Worm (Caenorhabditis elegans) whole organism, young adult: ENCODE results near the gene cox-6A.

ENCODE experiments used
- B0336.3 ChIP-seq: fragments of 200-800 bp; sonication (Bioruptor generic); IDR thresholded peaks from 2 replicates; pipeline ENCODE4 v1.3.6; 2022; ENCODE audit warnings: missing genetic modification characterization, missing compliant biosample characterization
- C06A6.2 ChIP-seq: fragments of 200-800 bp; sonication (Bioruptor generic); conservative IDR thresholded peaks from 2 replicates; pipeline ENCODE4 v1.3.6; 2022; ENCODE audit warnings: missing genetic modification characterization, missing compliant biosample characterization
- F22D6.2 ChIP-seq: sonication (generic microtip); optimal IDR thresholded peaks from 2 replicates; lab custom pipeline; 2016; ENCODE audit warnings: mild to moderate bottlenecking, missing genetic modification characterization, missing compliant biosample characterization
- F23B12.7 ChIP-seq: sonication (generic microtip); optimal IDR thresholded peaks from 2 replicates; lab custom pipeline; 2017; ENCODE audit warnings: missing genetic modification characterization, mild to moderate bottlenecking, missing compliant biosample characterization, antibody characterized with exemption, moderate library complexity; ENCODE audit not compliant: insufficient read depth
- F37B4.10 ChIP-seq: fragments of 200-800 bp; sonication (Bioruptor generic); IDR thresholded peaks from 2 replicates; pipeline ENCODE4 v1.3.6; 2022; ENCODE audit warnings: missing genetic modification characterization, missing compliant biosample characterization
- F39B2.1 ChIP-seq: fragments of 200-800 bp; sonication (Bioruptor generic); IDR thresholded peaks from 2 replicates; pipeline ENCODE4 v1.3.6; 2022; ENCODE audit warnings: missing genetic modification reagents, missing genetic modification characterization, missing compliant biosample characterization
- F57A8.1 ChIP-seq: fragments of 200-800 bp; sonication (Bioruptor generic); optimal IDR thresholded peaks from 2 replicates; lab custom pipeline; 2018; ENCODE audit warnings: mild to moderate bottlenecking, missing genetic modification characterization, moderate library complexity, missing compliant biosample characterization
- T07F8.4 ChIP-seq: sonication (generic microtip); optimal IDR thresholded peaks from 2 replicates; lab custom pipeline; 2016; ENCODE audit warnings: mild to moderate bottlenecking, missing genetic modification characterization, moderate library complexity, missing compliant biosample characterization
- T26A5.8 ChIP-seq: sonication (generic microtip); optimal IDR thresholded peaks from 2 replicates; lab custom pipeline; 2016; ENCODE audit warnings: missing genetic modification characterization, missing compliant biosample characterization
- Y53F4B.3 ChIP-seq: fragments of 200-800 bp; sonication (Bioruptor generic); IDR thresholded peaks from 2 replicates; pipeline ENCODE4 v1.3.6; 2022; ENCODE audit warnings: missing genetic modification reagents, missing genetic modification characterization, missing compliant biosample characterization
- aptf-2 ChIP-seq: fragments of 200-800 bp; sonication (Bioruptor generic); conservative IDR thresholded peaks from 2 replicates; pipeline ENCODE4 v1.3.6; 2022; ENCODE audit warnings: missing genetic modification reagents, missing genetic modification characterization, missing compliant biosample characterization
- ccch-3 ChIP-seq: fragments of 200-800 bp; sonication (Bioruptor generic); optimal IDR thresholded peaks from 2 replicates; lab custom pipeline; 2018; ENCODE audit warnings: mild to moderate bottlenecking, missing genetic modification characterization, missing compliant biosample characterization
- ceh-27 ChIP-seq: fragments of 200-800 bp; sonication (Bioruptor generic); optimal IDR thresholded peaks from 2 replicates; lab custom pipeline; 2018; ENCODE audit warnings: mild to moderate bottlenecking, missing genetic modification characterization, moderate library complexity, missing compliant biosample characterization
- ceh-40 ChIP-seq: fragments of 200-800 bp; sonication (Bioruptor generic); IDR thresholded peaks from 2 replicates; pipeline ENCODE4 v1.3.6; 2022; ENCODE audit warnings: missing genetic modification characterization, missing compliant biosample characterization
- ceh-79 ChIP-seq: sonication (generic microtip); optimal IDR thresholded peaks from 2 replicates; lab custom pipeline; 2017; ENCODE audit warnings: mild to moderate bottlenecking, missing genetic modification characterization, missing compliant biosample characterization
- ceh-91 ChIP-seq: fragments of 200-800 bp; sonication (Bioruptor generic); IDR thresholded peaks from 2 replicates; pipeline ENCODE4 v1.3.6; 2022; ENCODE audit warnings: missing genetic modification reagents, missing genetic modification characterization, missing compliant biosample characterization
- die-1 ChIP-seq: sonication (generic microtip); optimal IDR thresholded peaks from 2 replicates; lab custom pipeline; 2016; ENCODE audit warnings: missing genotype, mild to moderate bottlenecking, missing genetic modification characterization, missing compliant biosample characterization
- egl-18 ChIP-seq: fragments of 200-800 bp; sonication (Bioruptor generic); IDR thresholded peaks from 2 replicates; pipeline ENCODE4 v1.3.6; 2022; ENCODE audit warnings: missing genetic modification reagents, missing genetic modification characterization, missing compliant biosample characterization
- egrh-3 ChIP-seq: fragments of 200-800 bp; sonication (Bioruptor generic); IDR thresholded peaks from 2 replicates; pipeline ENCODE4 v1.3.6; 2022; ENCODE audit warnings: missing genetic modification reagents, missing genetic modification characterization, missing compliant biosample characterization
- ets-4 ChIP-seq: fragments of 200-800 bp; sonication (Bioruptor generic); optimal IDR thresholded peaks from 2 replicates; lab custom pipeline; 2018; ENCODE audit warnings: mild to moderate bottlenecking, missing genetic modification characterization, missing compliant biosample characterization
- hlh-26 ChIP-seq: fragments of 200-800 bp; sonication (Bioruptor generic); conservative IDR thresholded peaks from 2 replicates; pipeline ENCODE4 v1.3.6; 2022; ENCODE audit warnings: missing genetic modification reagents, missing genetic modification characterization, missing compliant biosample characterization
- hmg-20 ChIP-seq: fragments of 200-800 bp; sonication (Bioruptor generic); IDR thresholded peaks from 2 replicates; pipeline ENCODE4 v1.3.6; 2022; ENCODE audit warnings: missing genetic modification reagents, missing genetic modification characterization, missing compliant biosample characterization
- hrde-1 ChIP-seq: sonication (generic microtip); optimal IDR thresholded peaks from 2 replicates; lab custom pipeline; 2016; ENCODE audit warnings: missing genetic modification characterization, mild to moderate bottlenecking, missing compliant biosample characterization, moderate library complexity, missing genotype, missing genetic modification reagents, borderline replicate concordance
- lin-26 ChIP-seq: fragments of 200-800 bp; sonication (Bioruptor generic); IDR thresholded peaks from 2 replicates; pipeline ENCODE4 v1.3.6; 2022; ENCODE audit warnings: missing genetic modification reagents, missing genetic modification characterization, missing compliant biosample characterization
- lin-40 ChIP-seq: sonication (generic microtip); optimal IDR thresholded peaks from 2 replicates; lab custom pipeline; 2016; ENCODE audit warnings: missing genetic modification characterization, mild to moderate bottlenecking, missing compliant biosample characterization, missing genotype, missing genetic modification reagents
- lin-54 ChIP-seq: fragments of 200-800 bp; sonication (Bioruptor generic); optimal IDR thresholded peaks from 2 replicates; lab custom pipeline; 2018; ENCODE audit warnings: mild to moderate bottlenecking, missing genetic modification characterization, missing compliant biosample characterization
- mcd-1 ChIP-seq: fragments of 200-800 bp; sonication (Bioruptor generic); IDR thresholded peaks from 2 replicates; pipeline ENCODE4 v1.3.6; 2022; ENCODE audit warnings: missing genetic modification reagents, missing genetic modification characterization, missing compliant biosample characterization
- nfya-1 ChIP-seq: sonication (generic microtip); optimal IDR thresholded peaks from 2 replicates; lab custom pipeline; 2017; ENCODE audit warnings: antibody characterized with exemption, missing compliant biosample characterization, missing genetic modification characterization, borderline replicate concordance; ENCODE audit not compliant: insufficient read depth
- nfya-2 ChIP-seq: fragments of 200-800 bp; sonication (Bioruptor generic); IDR thresholded peaks from 2 replicates; pipeline ENCODE4 v1.3.6; 2022; ENCODE audit warnings: missing genetic modification reagents, missing genetic modification characterization, missing compliant biosample characterization
- nhr-80 ChIP-seq: sonication (generic microtip); optimal IDR thresholded peaks from 2 replicates; lab custom pipeline; 2016; ENCODE audit warnings: missing genetic modification characterization, missing compliant biosample characterization
- rec-8 ChIP-seq, 2 experiments: sonication (generic microtip); optimal IDR thresholded peaks; 2 replicates each; lab custom pipeline; 2016; ENCODE audit warnings: mild to moderate bottlenecking in 2 of 2, missing genetic modification characterization in 2 of 2, missing genetic modification reagents in 2 of 2, missing genotype in 2 of 2, missing biosample characterization in 1 of 2, missing compliant biosample characterization in 1 of 2, moderate library complexity in 1 of 2
- snpc-1.1 ChIP-seq: sonication (generic microtip); optimal IDR thresholded peaks from 2 replicates; lab custom pipeline; 2017; ENCODE audit warnings: missing genetic modification characterization, mild to moderate bottlenecking, missing compliant biosample characterization, antibody characterized with exemption, moderate library complexity, missing genotype, missing genetic modification reagents; ENCODE audit not compliant: insufficient read depth
- snpc-1.3 ChIP-seq: sonication (generic microtip); optimal IDR thresholded peaks from 2 replicates; lab custom pipeline; 2017; ENCODE audit warnings: missing genetic modification characterization, mild to moderate bottlenecking, missing compliant biosample characterization, antibody characterized with exemption, moderate library complexity, missing genotype, missing genetic modification reagents; ENCODE audit not compliant: insufficient read depth
- snpc-4 ChIP-seq, 5 experiments: fragments of 150-350 bp in 1 of 5; sonication (generic microtip) in 4 of 5; optimal IDR thresholded peaks; 2 replicates each; lab custom pipeline; 2014 to 2018; ENCODE audit warnings: missing genetic modification characterization in 5 of 5, missing biosample characterization in 3 of 5, antibody characterized with exemption in 2 of 5, mild to moderate bottlenecking in 2 of 5, missing compliant biosample characterization in 2 of 5, missing genotype in 2 of 5, moderate library complexity in 2 of 5, missing genetic modification reagents in 1 of 5
- sptf-2 ChIP-seq: fragments of 200-800 bp; sonication (Bioruptor generic); optimal IDR thresholded peaks from 2 replicates; lab custom pipeline; 2018; ENCODE audit warnings: mild to moderate bottlenecking, missing genetic modification characterization, missing compliant biosample characterization
- tbp1 ChIP-seq: fragments of 200-800 bp; sonication (Bioruptor generic); optimal IDR thresholded peaks from 2 replicates; lab custom pipeline; 2018; ENCODE audit warnings: mild to moderate bottlenecking, missing genetic modification characterization, missing compliant biosample characterization
- xnd-1 ChIP-seq: sonication (generic microtip); optimal IDR thresholded peaks from 2 replicates; lab custom pipeline; 2016; ENCODE audit warnings: missing genotype, missing genetic modification reagents, missing genetic modification characterization, missing compliant biosample characterization
- ztf-22 ChIP-seq: fragments of 200-800 bp; sonication (Bioruptor generic); optimal IDR thresholded peaks from 2 replicates; lab custom pipeline; 2018; ENCODE audit warnings: mild to moderate bottlenecking, missing genetic modification characterization, moderate library complexity, missing compliant biosample characterization
- ztf-25 ChIP-seq: fragments of 200-800 bp; sonication (Bioruptor generic); IDR thresholded peaks from 2 replicates; pipeline ENCODE4 v1.3.6; 2022; ENCODE audit warnings: missing genetic modification reagents, missing genetic modification characterization, missing compliant biosample characterization
- ztf-3 ChIP-seq: fragments of 200-800 bp; sonication (Bioruptor generic); optimal IDR thresholded peaks from 2 replicates; lab custom pipeline; 2018; ENCODE audit warnings: mild to moderate bottlenecking, missing genetic modification characterization, missing compliant biosample characterization
- ztf-6 ChIP-seq: fragments of 200-800 bp; sonication (Bioruptor generic); IDR thresholded peaks from 2 replicates; pipeline ENCODE4 v1.3.6; 2022; ENCODE audit warnings: missing genetic modification reagents, missing genetic modification characterization, missing compliant biosample characterization

The cox-6A gene

ce11 chrIII:5108746-5109145 is 27.2 kb downstream of the cox-6A start (continued):
- TF ChIP-seq F23B12.7 (tag; lab: Kevin White, UChicago), result peak; percentile 5
- TF ChIP-seq snpc-1.3 (tag; lab: Kevin White, UChicago), result no peak
- TF ChIP-seq mcd-1, result peak; percentile 45
- no peak for TF ChIP-seq ccch-3 (GFP tag; lab: Kevin White, UChicago)
- TF ChIP-seq ceh-91, result no peak
- TF ChIP-seq lin-40, result no peak
- no peak for TF ChIP-seq ceh-27 (GFP tag; lab: Kevin White, UChicago)
- no peak for TF ChIP-seq ztf-3 (GFP tag; lab: Kevin White, UChicago)
- TF ChIP-seq ztf-25, result no peak

- TF ChIP-seq nfya-1 (tag; lab: Kevin White, UChicago) (no peak), sptf-2 (GFP tag; lab: Kevin White, UChicago) (no peak), xnd-1 (tag; lab: Kevin White, UChicago) (no peak), ceh-91 (no peak), hlh-26 (GFP tag; lab: Robert Waterston, UW) (no peak), F22D6.2 (tag; lab: Kevin White, UChicago) (no peak), ztf-6 (GFP tag; lab: Robert Waterston, UW) (no peak), lin-54 (no peak), F57A8.1 (GFP tag; lab: Kevin White, UChicago) (no peak), snpc-1.3 (tag; lab: Kevin White, UChicago) (no peak)
These were observed 27.9 kb downstream of the cox-6A start, which contains the start of gene sax-2 for ce11 chrIII:5109401-5109800. Gene sax-2, plus strand, starts transcription at chrIII:5109701.

ce11 chrIII:5112399-5112798 is 30.9 kb downstream of the cox-6A start:
- no peak for TF ChIP-seq egrh-3 (GFP tag; lab: Robert Waterston, UW)
- no peak for TF ChIP-seq F37B4.10 (GFP tag; lab: Robert Waterston, UW)
- no peak for TF ChIP-seq die-1 (tag; lab: Kevin White, UChicago)
- no peak for TF ChIP-seq mcd-1
- no peak for TF ChIP-seq hmg-20 (GFP tag; lab: Robert Waterston, UW)
- TF ChIP-seq ceh-27 (GFP tag; lab: Kevin White, UChicago), result no peak
- TF ChIP-seq Y53F4B.3 (GFP tag; lab: Robert Waterston, UW), result no peak
- no peak for TF ChIP-seq snpc-1.1 (tag; lab: Kevin White, UChicago)
- TF ChIP-seq tbp1 (GFP tag; lab: Kevin White, UChicago), result no peak

ce11 chrIII:5112998-5113397 is 31.5 kb downstream of the cox-6A start:
- TF ChIP-seq nhr-80 (peak; percentile 23), F39B2.1 (GFP tag; lab: Robert Waterston, UW) (no peak), T26A5.8 (tag; lab: Kevin White, UChicago) (no peak), ztf-6 (GFP tag; lab: Robert Waterston, UW) (no peak), ceh-79 (no peak)

- no peak for TF ChIP-seq mcd-1
- TF ChIP-seq nfya-2, result no peak
- no peak for TF ChIP-seq ceh-40
- TF ChIP-seq lin-26 (GFP tag; lab: Robert Waterston, UW), result no peak
- TF ChIP-seq hrde-1 (tag; lab: Kevin White, UChicago), result no peak
- TF ChIP-seq T07F8.4, result no peak
- no peak for TF ChIP-seq aptf-2
- TF ChIP-seq ceh-79, result no peak
- TF ChIP-seq egl-18 (GFP tag; lab: Robert Waterston, UW), result no peak
- TF ChIP-seq B0336.3 (GFP tag; lab: Robert Waterston, UW), result no peak
- TF ChIP-seq snpc-4 (GFP tag; optimal IDR thresholded peaks at IDR 0.05; lab: Kevin White, UChicago), result no peak
- TF ChIP-seq snpc-4 (tag; optimal IDR thresholded peaks at IDR 0.05; lab: Kevin White, UChicago), result no peak
- no peak for TF ChIP-seq egrh-3 (GFP tag; lab: Robert Waterston, UW)
- TF ChIP-seq ztf-22 (GFP tag; lab: Kevin White, UChicago), result no peak
- no peak for TF ChIP-seq ets-4
- no peak for TF ChIP-seq F37B4.10 (GFP tag; lab: Robert Waterston, UW)
- no peak for TF ChIP-seq rec-8 (tag; optimal IDR thresholded peaks at IDR 0.05; lab: Kevin White, UChicago)
- no peak for TF ChIP-seq C06A6.2 (GFP tag; lab: Robert Waterston, UW)
These were observed 37.5 kb downstream of the cox-6A start for ce11 chrIII:5119063-5119462.
